Worm (Caenorhabditis elegans) whole organism, L1 larva: ENCODE results near the gene Y41C4A.11.
A peak's percentile ranks its signal among the peaks of the same experiment; 100 is the strongest.

ENCODE experiments used
- C04F5.9 ChIP-seq: sonication (generic microtip); optimal IDR thresholded peaks from 2 replicates; lab custom pipeline; 2016; ENCODE audit warnings: missing genetic modification characterization, missing compliant biosample characterization
- C16A3.4 ChIP-seq: fragments of 150-350 bp; optimal IDR thresholded peaks from 2 replicates; lab custom pipeline; 2014; ENCODE audit warnings: missing biosample characterization, missing genetic modification characterization
- F16B12.6 ChIP-seq: fragments of 150-350 bp; optimal IDR thresholded peaks from 2 replicates; lab custom pipeline; 2014; ENCODE audit warnings: missing biosample characterization, missing genetic modification characterization
- Y116A8C.19 ChIP-seq: sonication (generic microtip); optimal IDR thresholded peaks from 2 replicates; lab custom pipeline; 2016; ENCODE audit warnings: missing compliant biosample characterization, missing genetic modification characterization, borderline replicate concordance
- aha-1 ChIP-seq: fragments of 150-350 bp; optimal IDR thresholded peaks from 2 replicates; lab custom pipeline; 2014; ENCODE audit warnings: missing biosample characterization, missing genetic modification characterization
- ama-1 ChIP-seq: fragments of 150-350 bp; optimal IDR thresholded peaks from 2 replicates; lab custom pipeline; 2014
- blmp-1 ChIP-seq: fragments of 150-350 bp; optimal IDR thresholded peaks from 2 replicates; lab custom pipeline; 2014; ENCODE audit warnings: missing biosample characterization, missing genetic modification characterization
- ceh-8 ChIP-seq: fragments of 200-800 bp; sonication (Bioruptor generic); optimal IDR thresholded peaks from 2 replicates; lab custom pipeline; 2018; ENCODE audit warnings: mild to moderate bottlenecking, missing genetic modification characterization, moderate library complexity, missing compliant biosample characterization
- ceh-82 ChIP-seq, 3 experiments: fragments of 150-350 bp in 1 of 3; sonication (generic microtip) in 2 of 3; optimal IDR thresholded peaks; 2 replicates each; lab custom pipeline; 2014 to 2017; ENCODE audit warnings: missing biosample characterization in 3 of 3, missing genetic modification characterization in 3 of 3
- ceh-88 ChIP-seq: fragments of 200-800 bp; sonication (Bioruptor generic); IDR thresholded peaks from 2 replicates; pipeline ENCODE4 v1.3.6; 2022; ENCODE audit warnings: missing genetic modification characterization, missing compliant biosample characterization
- ces-1 ChIP-seq: fragments of 150-350 bp; optimal IDR thresholded peaks from 2 replicates; lab custom pipeline; 2014; ENCODE audit warnings: missing biosample characterization, missing genetic modification reagents, missing genetic modification characterization
- dsc-1 ChIP-seq: sonication (generic microtip); optimal IDR thresholded peaks from 2 replicates; lab custom pipeline; 2016; ENCODE audit warnings: mild to moderate bottlenecking, missing genetic modification characterization, missing compliant biosample characterization
- elt-3 ChIP-seq, 6 experiments: fragments of 150-350 bp in 1 of 6; sonication (generic microtip); optimal IDR thresholded peaks; 2 replicates each; lab custom pipeline; 2017 to 2018; ENCODE audit warnings: missing biosample characterization in 6 of 6, missing genetic modification characterization in 6 of 6, inconsistent platforms in 1 of 6
- fkh-10 ChIP-seq: sonication (generic microtip); optimal IDR thresholded peaks from 2 replicates; lab custom pipeline; 2017; ENCODE audit warnings: missing biosample characterization, missing genetic modification reagents, missing genetic modification characterization
- fkh-4 ChIP-seq: sonication (generic microtip); optimal IDR thresholded peaks from 2 replicates; lab custom pipeline; 2016; ENCODE audit warnings: missing compliant biosample characterization, missing genetic modification characterization, borderline replicate concordance
- grh-1 ChIP-seq: fragments of 200-800 bp; sonication (Bioruptor generic); IDR thresholded peaks from 2 replicates; pipeline ENCODE4 v1.3.6; 2022; ENCODE audit warnings: missing genetic modification reagents, missing genetic modification characterization, missing compliant biosample characterization
- hlh-4 ChIP-seq: sonication (generic microtip); optimal IDR thresholded peaks from 2 replicates; lab custom pipeline; 2016; ENCODE audit warnings: mild to moderate bottlenecking, missing genetic modification characterization, missing compliant biosample characterization
- hpl-2 ChIP-seq: fragments of 150-350 bp; optimal IDR thresholded peaks from 2 replicates; lab custom pipeline; 2014; ENCODE audit warnings: missing biosample characterization, missing genetic modification reagents, missing genetic modification characterization
- isw-1 ChIP-seq: fragments of 200-800 bp; sonication (Bioruptor generic); IDR thresholded peaks from 2 replicates; pipeline ENCODE4 v1.3.6; 2022; ENCODE audit warnings: missing genetic modification characterization, missing compliant biosample characterization
- jun-1 ChIP-seq: fragments of 150-350 bp; optimal IDR thresholded peaks from 2 replicates; lab custom pipeline; 2014; ENCODE audit warnings: missing biosample characterization, missing genetic modification reagents, missing genetic modification characterization
- lin-14 ChIP-seq: fragments of 200-800 bp; sonication (Bioruptor generic); optimal IDR thresholded peaks from 2 replicates; lab custom pipeline; 2018; ENCODE audit warnings: mild to moderate bottlenecking, missing genetic modification characterization, moderate library complexity, missing compliant biosample characterization
- lin-15B ChIP-seq: fragments of 150-350 bp; sonication (generic microtip); optimal IDR thresholded peaks from 3 replicates; lab custom pipeline; 2014; ENCODE audit warnings: missing biosample characterization, missing genetic modification characterization
- lin-35 ChIP-seq, 2 experiments: fragments of 150-350 bp; optimal IDR thresholded peaks; 2 replicates each; lab custom pipeline; 2014; ENCODE audit warnings: missing biosample characterization in 2 of 2, missing genetic modification characterization in 2 of 2, missing genetic modification reagents in 2 of 2
- lin-39 ChIP-seq: fragments of 150-350 bp; optimal IDR thresholded peaks from 2 replicates; lab custom pipeline; 2014; ENCODE audit warnings: missing biosample characterization, missing genetic modification reagents, missing genetic modification characterization
- lir-3 ChIP-seq: sonication (generic microtip); optimal IDR thresholded peaks from 2 replicates; lab custom pipeline; 2016; ENCODE audit warnings: mild to moderate bottlenecking, missing genetic modification characterization, moderate library complexity, missing compliant biosample characterization; ENCODE audit not compliant: poor library complexity
- mab-9 ChIP-seq: fragments of 200-800 bp; sonication (Bioruptor generic); IDR thresholded peaks from 2 replicates; pipeline ENCODE4 v1.3.6; 2022; ENCODE audit warnings: missing genetic modification reagents, missing genetic modification characterization, missing compliant biosample characterization
- mef-2 ChIP-seq: fragments of 150-350 bp; optimal IDR thresholded peaks from 2 replicates; lab custom pipeline; 2014; ENCODE audit warnings: missing biosample characterization, missing genetic modification characterization
- mep-1 ChIP-seq: fragments of 150-350 bp; optimal IDR thresholded peaks from 2 replicates; lab custom pipeline; 2014; ENCODE audit warnings: missing biosample characterization, missing genetic modification characterization
- nhr-11 ChIP-seq: fragments of 150-350 bp; optimal IDR thresholded peaks from 2 replicates; lab custom pipeline; 2014; ENCODE audit warnings: missing biosample characterization, missing genetic modification characterization
- nhr-28 ChIP-seq: fragments of 150-350 bp; optimal IDR thresholded peaks from 2 replicates; lab custom pipeline; 2014; ENCODE audit warnings: missing biosample characterization, missing genetic modification characterization
- nhr-47 ChIP-seq: sonication (generic microtip); optimal IDR thresholded peaks from 2 replicates; lab custom pipeline; 2016; ENCODE audit warnings: mild to moderate bottlenecking, missing genetic modification characterization, moderate library complexity, missing compliant biosample characterization
- nhr-77 ChIP-seq: fragments of 150-350 bp; optimal IDR thresholded peaks from 2 replicates; lab custom pipeline; 2014; ENCODE audit warnings: missing biosample characterization, missing genetic modification characterization
- nhr-84 ChIP-seq: sonication (generic microtip); optimal IDR thresholded peaks from 2 replicates; lab custom pipeline; 2017; ENCODE audit warnings: missing biosample characterization, missing genetic modification characterization
- nhr-85 ChIP-seq: sonication (generic microtip); peaks from one replicate; lab custom pipeline; 2016; ENCODE audit warnings: missing genetic modification characterization, inconsistent platforms, missing compliant biosample characterization
- pag-3 ChIP-seq: sonication (generic microtip); optimal IDR thresholded peaks from 2 replicates; lab custom pipeline; 2017; ENCODE audit warnings: missing genetic modification characterization, mild to moderate bottlenecking, missing compliant biosample characterization, antibody characterized with exemption, borderline replicate concordance; ENCODE audit not compliant: insufficient read depth
- pqm-1 ChIP-seq: sonication (generic microtip); optimal IDR thresholded peaks from 3 replicates; lab custom pipeline; 2017; ENCODE audit warnings: missing biosample characterization, missing genetic modification characterization
- skn-1 ChIP-seq: fragments of 150-350 bp; optimal IDR thresholded peaks from 2 replicates; lab custom pipeline; 2014; ENCODE audit warnings: missing biosample characterization, missing genetic modification characterization
- snpc-4 ChIP-seq: fragments of 150-350 bp; optimal IDR thresholded peaks from 2 replicates; lab custom pipeline; 2014; ENCODE audit warnings: missing biosample characterization, missing genetic modification characterization
- sox-4 ChIP-seq: sonication (generic microtip); optimal IDR thresholded peaks from 2 replicates; lab custom pipeline; 2016; ENCODE audit warnings: missing genetic modification characterization, missing compliant biosample characterization
- sptf-1 ChIP-seq: fragments of 150-350 bp; optimal IDR thresholded peaks from 2 replicates; lab custom pipeline; 2014; ENCODE audit warnings: missing biosample characterization, missing genetic modification characterization
- sup-37 ChIP-seq: fragments of 200-800 bp; sonication (Bioruptor generic); optimal IDR thresholded peaks from 2 replicates; lab custom pipeline; 2018; ENCODE audit warnings: mild to moderate bottlenecking, missing genetic modification characterization, missing compliant biosample characterization
- swsn-7 ChIP-seq: sonication (generic microtip); optimal IDR thresholded peaks from 2 replicates; lab custom pipeline; 2016; ENCODE audit warnings: missing genetic modification characterization, missing compliant biosample characterization
- tbx-2 ChIP-seq: sonication (generic microtip); optimal IDR thresholded peaks from 2 replicates; lab custom pipeline; 2016; ENCODE audit warnings: missing genetic modification characterization, missing compliant biosample characterization
- tlp-1 ChIP-seq: fragments of 150-350 bp; optimal IDR thresholded peaks from 2 replicates; lab custom pipeline; 2014; ENCODE audit warnings: missing biosample characterization, missing genetic modification characterization
- unc-130 ChIP-seq: fragments of 150-350 bp; optimal IDR thresholded peaks from 2 replicates; lab custom pipeline; 2017; ENCODE audit warnings: missing biosample characterization, missing genetic modification characterization, inconsistent platforms
- unc-30 ChIP-seq: sonication (generic microtip); optimal IDR thresholded peaks from 2 replicates; lab custom pipeline; 2017; ENCODE audit warnings: missing biosample characterization, missing genetic modification characterization
- unc-86 ChIP-seq: sonication (generic microtip); optimal IDR thresholded peaks from 2 replicates; lab custom pipeline; 2016; ENCODE audit warnings: missing genetic modification characterization, missing compliant biosample characterization
- unc-98 ChIP-seq: fragments of 200-800 bp; sonication (Bioruptor generic); IDR thresholded peaks from 2 replicates; pipeline ENCODE4 v1.3.6; 2022; ENCODE audit warnings: missing genetic modification characterization, missing compliant biosample characterization
- xbp-1 ChIP-seq: sonication (generic microtip); optimal IDR thresholded peaks from 2 replicates; lab custom pipeline; 2016; ENCODE audit warnings: missing genetic modification characterization, missing compliant biosample characterization
- zip-4 ChIP-seq: fragments of 200-800 bp; sonication (Bioruptor generic); optimal IDR thresholded peaks from 2 replicates; lab custom pipeline; 2018; ENCODE audit warnings: mild to moderate bottlenecking, missing genetic modification characterization, moderate library complexity, missing compliant biosample characterization
- ztf-4 ChIP-seq: fragments of 150-350 bp; optimal IDR thresholded peaks from 2 replicates; lab custom pipeline; 2014; ENCODE audit warnings: missing biosample characterization, missing genetic modification characterization

Gene Y41C4A.11

DNA sequence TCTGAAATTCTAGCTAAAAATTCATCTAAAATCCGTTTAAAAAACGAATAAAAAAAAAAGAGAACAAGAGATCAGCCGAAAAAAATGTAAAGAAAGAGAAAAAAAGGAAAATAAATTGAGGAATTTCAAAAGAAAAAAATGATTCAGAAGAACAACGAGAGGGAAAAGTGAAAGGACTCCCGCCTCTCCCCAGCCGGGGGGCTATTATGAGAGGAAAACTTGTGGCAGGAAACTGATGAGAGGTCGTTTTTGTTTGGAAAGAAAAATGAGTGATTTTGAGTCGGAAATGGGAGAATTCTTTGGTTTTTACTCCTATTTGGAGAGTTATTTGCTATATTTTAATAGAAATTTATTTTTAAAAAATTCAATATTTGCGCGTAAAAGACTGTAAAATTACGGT is 22.5 kb downstream of the Y41C4A.11 start:
- TF ChIP-seq lin-14 (GFP tag; lab: Kevin White, UChicago) (peak; percentile 38), nhr-85 (tag; lab: Kevin White, UChicago) (peak; percentile 54), nhr-84 (tag; lab: Kevin White, UChicago) (no peak), lin-39 (tag; lab: Kevin White, UChicago) (no peak), lir-3 (tag; lab: Kevin White, UChicago) (no peak), blmp-1 (tag; lab: Kevin White, UChicago) (peak; percentile 89), hpl-2 (no peak)

DNA sequence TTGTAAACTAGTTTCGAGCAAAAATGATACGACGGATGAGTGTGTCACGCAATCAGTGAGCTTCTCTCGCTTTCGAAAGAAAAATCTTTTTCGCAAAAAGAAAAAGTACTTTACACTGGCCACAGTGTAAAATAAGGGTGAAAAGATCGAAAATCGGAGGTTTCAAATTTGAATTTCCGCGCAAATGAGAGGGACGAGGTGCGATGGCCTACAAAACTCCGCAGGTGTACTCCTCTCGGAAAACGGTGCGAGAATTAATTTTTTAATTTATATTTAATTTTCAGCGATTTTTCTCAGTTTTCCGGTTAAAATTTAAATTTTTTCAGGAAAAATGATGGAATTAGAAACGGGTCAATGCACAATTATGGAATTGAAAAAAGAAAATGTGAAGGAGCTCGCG is 27.1 kb downstream of the Y41C4A.11 start, which contains the start of gene mrt-2:
Gene mrt-2 (plus strand): TSS at position 49 of the 400 bp plus-strand sequence.
- peak; percentile 91 for TF ChIP-seq C04F5.9 (tag; lab: Kevin White, UChicago)
- no peak for TF ChIP-seq ztf-4 (tag; lab: Kevin White, UChicago)
- peak; percentile 82 for TF ChIP-seq grh-1 (GFP tag; lab: Robert Waterston, UW)
- TF ChIP-seq mep-1 (tag; lab: Kevin White, UChicago): peak; percentile 79
- no peak for TF ChIP-seq ces-1
- peak; percentile 68 for TF ChIP-seq C16A3.4
- TF ChIP-seq nhr-84 (tag; lab: Kevin White, UChicago): no peak
- peak; percentile 78 for TF ChIP-seq isw-1
- TF ChIP-seq nhr-11 (tag; lab: Kevin White, UChicago): no peak
- TF ChIP-seq unc-130 (tag; lab: Kevin White, UChicago): peak; percentile 76
- TF ChIP-seq lin-15B (tag; lab: Kevin White, UChicago): peak; percentile 20
- TF ChIP-seq sox-4 (tag; lab: Kevin White, UChicago): peak; percentile 93
- TF ChIP-seq nhr-47 (tag; lab: Kevin White, UChicago): peak; percentile 95
- peak; percentile 90 for TF ChIP-seq unc-98 (GFP tag; lab: Robert Waterston, UW)
- TF ChIP-seq zip-4 (GFP tag; lab: Kevin White, UChicago): peak; percentile 39
- peak; percentile 94 for TF ChIP-seq tbx-2 (tag; lab: Kevin White, UChicago)
- no peak for TF ChIP-seq unc-30 (tag; lab: Kevin White, UChicago)
- TF ChIP-seq snpc-4 (tag; lab: Kevin White, UChicago): peak; percentile 37
- no peak for TF ChIP-seq pqm-1
- TF ChIP-seq aha-1 (tag; lab: Kevin White, UChicago): no peak
- TF ChIP-seq elt-3 (tag; optimal IDR thresholded peaks at IDR 0.05; lab: Kevin White, UChicago): peak in 2 of 6 experiments; percentile 46 to 60
- no peak for TF ChIP-seq tlp-1 (tag; lab: Kevin White, UChicago)
- TF ChIP-seq ceh-88 (GFP tag; lab: Robert Waterston, UW): peak; percentile 71; the same call in 1 of the 2 replicates
- no peak for TF ChIP-seq mef-2 (tag; lab: Kevin White, UChicago)
- peak; percentile 88 for TF ChIP-seq xbp-1
- peak; percentile 60 for TF ChIP-seq hlh-4
- TF ChIP-seq swsn-7 (tag; lab: Kevin White, UChicago): peak; percentile 84
- TF ChIP-seq nhr-28 (tag; lab: Kevin White, UChicago): no peak
- TF ChIP-seq F16B12.6: peak; percentile 54
- peak; percentile 79 for TF ChIP-seq unc-86 (tag; lab: Kevin White, UChicago)
- peak; percentile 78 for TF ChIP-seq skn-1 (tag; lab: Kevin White, UChicago)
- TF ChIP-seq lin-14 (GFP tag; lab: Kevin White, UChicago): no peak
- peak; percentile 54 for TF ChIP-seq ceh-8 (GFP tag; lab: Kevin White, UChicago)
- TF ChIP-seq nhr-85 (tag; lab: Kevin White, UChicago): peak; percentile 97
- TF ChIP-seq lir-3 (tag; lab: Kevin White, UChicago): no peak
- peak; percentile 95 for TF ChIP-seq dsc-1
- peak; percentile 90 for TF ChIP-seq Y116A8C.19 (tag; lab: Kevin White, UChicago)
- peak; percentile 98 for TF ChIP-seq fkh-4 (tag; lab: Kevin White, UChicago)
- TF ChIP-seq ama-1 (lab: Kevin White, UChicago): no peak
- peak; percentile 34 for TF ChIP-seq jun-1 (tag; lab: Kevin White, UChicago)
- TF ChIP-seq pag-3 (tag; lab: Kevin White, UChicago): no peak
- TF ChIP-seq ceh-82 (tag; optimal IDR thresholded peaks at IDR 0.05; lab: Kevin White, UChicago): peak; percentile 18 to 68 (median 67)
- TF ChIP-seq mab-9 (GFP tag; lab: Robert Waterston, UW): peak; percentile 60
- TF ChIP-seq hpl-2: no peak
- no peak for TF ChIP-seq sptf-1
- peak; percentile 14 for TF ChIP-seq sup-37 (GFP tag; lab: Kevin White, UChicago)
- peak; percentile 14 for TF ChIP-seq nhr-77
- peak; percentile 23 for TF ChIP-seq fkh-10
- peak; percentile 97 to 98 for TF ChIP-seq lin-35 (GFP tag; optimal IDR thresholded peaks at IDR 0.05; lab: Kevin White, UChicago)
